Worm (Caenorhabditis elegans) whole organism, young adult: ENCODE results near the gene T24C4.3.

ENCODE experiments used
- B0019.2 ChIP-seq: fragments of 200-800 bp; sonication (Bioruptor generic); conservative IDR thresholded peaks from 2 replicates; pipeline ENCODE4 v1.3.6; 2022; ENCODE audit warnings: missing genetic modification reagents, missing genetic modification characterization, missing compliant biosample characterization
- B0035.1 ChIP-seq: sonication (generic microtip); optimal IDR thresholded peaks from 2 replicates; lab custom pipeline; 2016; ENCODE audit warnings: missing genetic modification characterization, mild to moderate bottlenecking, missing compliant biosample characterization, missing genotype, missing genetic modification reagents
- B0261.1 ChIP-seq: sonication (generic microtip); optimal IDR thresholded peaks from 2 replicates; lab custom pipeline; 2016; ENCODE audit warnings: mild to moderate bottlenecking, missing genetic modification characterization, moderate library complexity, missing compliant biosample characterization
- D2030.7 ChIP-seq: fragments of 200-800 bp; sonication (Bioruptor generic); IDR thresholded peaks from 2 replicates; pipeline ENCODE4 v1.3.6; 2022; ENCODE audit warnings: missing genetic modification reagents, missing genetic modification characterization, missing compliant biosample characterization
- F10E7.11 ChIP-seq: sonication (generic microtip); optimal IDR thresholded peaks from 2 replicates; lab custom pipeline; 2017; ENCODE audit warnings: mild to moderate bottlenecking, missing genetic modification characterization, moderate library complexity, missing compliant biosample characterization
- F39B2.1 ChIP-seq: fragments of 200-800 bp; sonication (Bioruptor generic); IDR thresholded peaks from 2 replicates; pipeline ENCODE4 v1.3.6; 2022; ENCODE audit warnings: missing genetic modification reagents, missing genetic modification characterization, missing compliant biosample characterization
- F49E8.2 ChIP-seq: sonication (generic microtip); optimal IDR thresholded peaks from 3 replicates; lab custom pipeline; 2017; ENCODE audit warnings: missing genetic modification characterization, mild to moderate bottlenecking, missing compliant biosample characterization, antibody characterized with exemption, moderate library complexity; ENCODE audit not compliant: insufficient read depth
- F55B11.4 ChIP-seq: sonication (generic microtip); optimal IDR thresholded peaks from 2 replicates; lab custom pipeline; 2016; ENCODE audit warnings: missing compliant biosample characterization, missing genetic modification characterization, borderline replicate concordance; ENCODE audit not compliant: insufficient read depth
- F57C9.4 ChIP-seq: sonication (generic microtip); optimal IDR thresholded peaks from 2 replicates; lab custom pipeline; 2017; ENCODE audit warnings: mild to moderate bottlenecking, missing genetic modification characterization, missing compliant biosample characterization
- T07F8.4 ChIP-seq: sonication (generic microtip); optimal IDR thresholded peaks from 2 replicates; lab custom pipeline; 2016; ENCODE audit warnings: mild to moderate bottlenecking, missing genetic modification characterization, moderate library complexity, missing compliant biosample characterization
- Y53F4B.3 ChIP-seq: fragments of 200-800 bp; sonication (Bioruptor generic); IDR thresholded peaks from 2 replicates; pipeline ENCODE4 v1.3.6; 2022; ENCODE audit warnings: missing genetic modification reagents, missing genetic modification characterization, missing compliant biosample characterization
- Y53G8AR.9 ChIP-seq: fragments of 200-800 bp; sonication (Bioruptor generic); conservative IDR thresholded peaks from 2 replicates; pipeline ENCODE4 v1.3.6; 2022; ENCODE audit warnings: missing genetic modification reagents, missing genetic modification characterization, missing compliant biosample characterization
- ZK185.1 ChIP-seq: sonication (generic microtip); optimal IDR thresholded peaks from 2 replicates; lab custom pipeline; 2016; ENCODE audit warnings: mild to moderate bottlenecking, missing genetic modification characterization, missing compliant biosample characterization; ENCODE audit not compliant: poor library complexity, severe bottlenecking
- aptf-2 ChIP-seq: fragments of 200-800 bp; sonication (Bioruptor generic); conservative IDR thresholded peaks from 2 replicates; pipeline ENCODE4 v1.3.6; 2022; ENCODE audit warnings: missing genetic modification reagents, missing genetic modification characterization, missing compliant biosample characterization
- atf-7 ChIP-seq: sonication (generic microtip); optimal IDR thresholded peaks from 2 replicates; lab custom pipeline; 2017; ENCODE audit warnings: mild to moderate bottlenecking, missing genetic modification characterization, missing compliant biosample characterization
- attf-5 ChIP-seq: fragments of 200-800 bp; sonication (Bioruptor generic); optimal IDR thresholded peaks from 2 replicates; lab custom pipeline; 2018; ENCODE audit warnings: mild to moderate bottlenecking, missing genetic modification characterization, missing compliant biosample characterization
- cebp-1 ChIP-seq, 2 experiments: fragments of 200-800 bp in 1 of 2; sonication (Bioruptor generic) in 1 of 2; sonication (generic microtip) in 1 of 2; IDR thresholded peaks in 1 of 2; optimal IDR thresholded peaks in 1 of 2; 2 replicates each; pipeline versions ENCODE4 v1.3.6 to Lab custom; 2017 to 2022; ENCODE audit warnings: missing compliant biosample characterization in 2 of 2, missing genetic modification characterization in 2 of 2, mild to moderate bottlenecking in 1 of 2, missing genetic modification reagents in 1 of 2, moderate library complexity in 1 of 2
- ceh-100 ChIP-seq: fragments of 200-800 bp; sonication (Bioruptor generic); IDR thresholded peaks from 2 replicates; pipeline ENCODE4 v1.3.6; 2022; ENCODE audit warnings: missing genetic modification reagents, missing genetic modification characterization, missing compliant biosample characterization
- ceh-27 ChIP-seq: fragments of 200-800 bp; sonication (Bioruptor generic); optimal IDR thresholded peaks from 2 replicates; lab custom pipeline; 2018; ENCODE audit warnings: mild to moderate bottlenecking, missing genetic modification characterization, moderate library complexity, missing compliant biosample characterization
- chd-7 ChIP-seq: sonication (generic microtip); optimal IDR thresholded peaks from 2 replicates; lab custom pipeline; 2016; ENCODE audit warnings: mild to moderate bottlenecking, missing genetic modification characterization, moderate library complexity, missing compliant biosample characterization
- die-1 ChIP-seq: sonication (generic microtip); optimal IDR thresholded peaks from 2 replicates; lab custom pipeline; 2016; ENCODE audit warnings: missing genotype, mild to moderate bottlenecking, missing genetic modification characterization, missing compliant biosample characterization
- dpl-1 ChIP-seq: fragments of 150-350 bp; optimal IDR thresholded peaks from 2 replicates; lab custom pipeline; 2014; ENCODE audit warnings: missing biosample characterization, missing genetic modification reagents, missing genetic modification characterization
- egl-18 ChIP-seq: fragments of 200-800 bp; sonication (Bioruptor generic); IDR thresholded peaks from 2 replicates; pipeline ENCODE4 v1.3.6; 2022; ENCODE audit warnings: missing genetic modification reagents, missing genetic modification characterization, missing compliant biosample characterization
- gei-17 ChIP-seq: fragments of 200-800 bp; sonication (Bioruptor generic); optimal IDR thresholded peaks from 2 replicates; lab custom pipeline; 2018; ENCODE audit warnings: mild to moderate bottlenecking, missing genetic modification characterization, missing compliant biosample characterization
- hlh-12 ChIP-seq: sonication (generic microtip); optimal IDR thresholded peaks from 2 replicates; lab custom pipeline; 2016; ENCODE audit warnings: missing genetic modification characterization, missing compliant biosample characterization
- hmg-1.2 ChIP-seq: fragments of 200-800 bp; sonication (Bioruptor generic); IDR thresholded peaks from 2 replicates; pipeline ENCODE4 v1.3.6; 2022; ENCODE audit warnings: missing genetic modification reagents, missing genetic modification characterization, missing compliant biosample characterization
- hrde-1 ChIP-seq: sonication (generic microtip); optimal IDR thresholded peaks from 2 replicates; lab custom pipeline; 2016; ENCODE audit warnings: missing genetic modification characterization, mild to moderate bottlenecking, missing compliant biosample characterization, moderate library complexity, missing genotype, missing genetic modification reagents, borderline replicate concordance
- lsl-1 ChIP-seq: fragments of 200-800 bp; sonication (Bioruptor generic); optimal IDR thresholded peaks from 2 replicates; lab custom pipeline; 2018; ENCODE audit warnings: mild to moderate bottlenecking, missing genetic modification characterization, moderate library complexity, missing compliant biosample characterization
- mcd-1 ChIP-seq: fragments of 200-800 bp; sonication (Bioruptor generic); IDR thresholded peaks from 2 replicates; pipeline ENCODE4 v1.3.6; 2022; ENCODE audit warnings: missing genetic modification reagents, missing genetic modification characterization, missing compliant biosample characterization
- mel-28 ChIP-seq: sonication (generic microtip); optimal IDR thresholded peaks from 2 replicates; lab custom pipeline; 2016; ENCODE audit warnings: borderline replicate concordance, mild to moderate bottlenecking, missing genetic modification characterization, missing compliant biosample characterization
- mxl-1 ChIP-seq: sonication (generic microtip); optimal IDR thresholded peaks from 2 replicates; lab custom pipeline; 2016; ENCODE audit warnings: missing genetic modification characterization, missing compliant biosample characterization
- nfyb-1 ChIP-seq: fragments of 200-800 bp; sonication (Bioruptor generic); IDR thresholded peaks from 2 replicates; pipeline ENCODE4 v1.3.6; 2022; ENCODE audit warnings: missing genetic modification reagents, missing genetic modification characterization, missing compliant biosample characterization
- nhr-179 ChIP-seq: sonication (generic microtip); optimal IDR thresholded peaks from 2 replicates; lab custom pipeline; 2016; ENCODE audit warnings: mild to moderate bottlenecking, missing genetic modification characterization, missing compliant biosample characterization
- nhr-80 ChIP-seq: sonication (generic microtip); optimal IDR thresholded peaks from 2 replicates; lab custom pipeline; 2016; ENCODE audit warnings: missing genetic modification characterization, missing compliant biosample characterization
- nhr-90 ChIP-seq: sonication (generic microtip); optimal IDR thresholded peaks from 2 replicates; lab custom pipeline; 2016; ENCODE audit warnings: missing genotype, mild to moderate bottlenecking, missing genetic modification characterization, missing compliant biosample characterization
- pha-4 ChIP-seq: fragments of 150-350 bp; sonication (generic microtip); optimal IDR thresholded peaks from 2 replicates; lab custom pipeline; 2014; ENCODE audit warnings: missing biosample characterization, missing genetic modification reagents, missing genetic modification characterization
- repo-1 ChIP-seq: sonication (generic microtip); optimal IDR thresholded peaks from 2 replicates; lab custom pipeline; 2017; ENCODE audit warnings: mild to moderate bottlenecking, missing genetic modification characterization, missing compliant biosample characterization
- snpc-3.4 ChIP-seq: sonication (generic microtip); optimal IDR thresholded peaks from 2 replicates; lab custom pipeline; 2017; ENCODE audit warnings: missing genetic modification characterization, mild to moderate bottlenecking, missing compliant biosample characterization, antibody characterized with exemption, moderate library complexity, missing genotype, missing genetic modification reagents
- somi-1 ChIP-seq: fragments of 200-800 bp; sonication (Bioruptor generic); optimal IDR thresholded peaks from 2 replicates; lab custom pipeline; 2018; ENCODE audit warnings: mild to moderate bottlenecking, missing genetic modification characterization, missing compliant biosample characterization
- tbp1 ChIP-seq: fragments of 200-800 bp; sonication (Bioruptor generic); optimal IDR thresholded peaks from 2 replicates; lab custom pipeline; 2018; ENCODE audit warnings: mild to moderate bottlenecking, missing genetic modification characterization, missing compliant biosample characterization
- tlf-1 ChIP-seq: fragments of 200-800 bp; sonication (Bioruptor generic); optimal IDR thresholded peaks from 2 replicates; lab custom pipeline; 2018; ENCODE audit warnings: mild to moderate bottlenecking, missing genetic modification characterization, missing compliant biosample characterization
- unc-62 ChIP-seq: fragments of 150-350 bp; optimal IDR thresholded peaks from 2 replicates; lab custom pipeline; 2014; ENCODE audit warnings: missing biosample characterization, missing genetic modification reagents, missing genetic modification characterization
- zim-3 ChIP-seq: sonication (generic microtip); optimal IDR thresholded peaks from 2 replicates; lab custom pipeline; 2017; ENCODE audit warnings: mild to moderate bottlenecking, missing genetic modification characterization, moderate library complexity, missing compliant biosample characterization
- ztf-3 ChIP-seq: fragments of 200-800 bp; sonication (Bioruptor generic); optimal IDR thresholded peaks from 2 replicates; lab custom pipeline; 2018; ENCODE audit warnings: mild to moderate bottlenecking, missing genetic modification characterization, missing compliant biosample characterization

Gene T24C4.3

ce11 chrIII:833711-834442 lies 38.4 kb downstream of the T24C4.3 start (continued):
- no peak for TF ChIP-seq snpc-3.4
- no peak for TF ChIP-seq nhr-179
- no peak for TF ChIP-seq aptf-2
- no peak for TF ChIP-seq D2030.7 (GFP tag; lab: Robert Waterston, UW)
- TF ChIP-seq F10E7.11 (tag; lab: Kevin White, UChicago) = no peak
- peak; percentile 91 for TF ChIP-seq ceh-27 (GFP tag; lab: Kevin White, UChicago)
- TF ChIP-seq cebp-1 (GFP tag; IDR thresholded peaks at IDR 0.05; lab: Robert Waterston, UW) = peak; percentile 98
- TF ChIP-seq cebp-1 (tag; optimal IDR thresholded peaks at IDR 0.05; lab: Kevin White, UChicago) = peak; percentile 98
- TF ChIP-seq tbp1 (GFP tag; lab: Kevin White, UChicago) = peak; percentile 53
- TF ChIP-seq chd-7 (tag; lab: Kevin White, UChicago) = peak; percentile 85
- TF ChIP-seq pha-4 (tag; lab: Kevin White, UChicago) = peak; percentile 89
- TF ChIP-seq nfyb-1 (GFP tag; lab: Robert Waterston, UW) = peak; percentile 84
- TF ChIP-seq nhr-80 (tag; lab: Kevin White, UChicago) = peak; percentile 95
- peak; percentile 8 for TF ChIP-seq B0035.1
- TF ChIP-seq mel-28 (tag; lab: Kevin White, UChicago) = no peak
- peak; percentile 78 for TF ChIP-seq ZK185.1 (tag; lab: Kevin White, UChicago)
- TF ChIP-seq B0261.1 (tag; lab: Kevin White, UChicago) = no peak
- TF ChIP-seq somi-1 = peak; percentile 68
- TF ChIP-seq die-1 (tag; lab: Kevin White, UChicago) = peak; percentile 35
- no peak for TF ChIP-seq F49E8.2 (tag; lab: Kevin White, UChicago)
- TF ChIP-seq Y53F4B.3 (GFP tag; lab: Robert Waterston, UW) = no peak
- TF ChIP-seq T07F8.4 (tag; lab: Kevin White, UChicago) = no peak

ce11 chrIII:832855-833504 lies 39.3 kb downstream of the T24C4.3 start, which contains the start of gene zip-2:
Gene zip-2, plus strand, starts transcription at chrIII:832982.
- TF ChIP-seq hlh-12 (tag; lab: Kevin White, UChicago) (no peak), repo-1 (no peak), cebp-1 (GFP tag; IDR thresholded peaks at IDR 0.05; lab: Robert Waterston, UW) (peak; percentile 29; the same call in 1 of the 2 replicates), cebp-1 (tag; optimal IDR thresholded peaks at IDR 0.05; lab: Kevin White, UChicago) (peak; percentile 71), attf-5 (GFP tag; lab: Kevin White, UChicago) (peak; percentile 34), tlf-1 (GFP tag; lab: Kevin White, UChicago) (peak; percentile 14), Y53G8AR.9 (GFP tag; lab: Robert Waterston, UW) (no peak), mcd-1 (GFP tag; lab: Robert Waterston, UW) (no peak), ceh-100 (GFP tag; lab: Robert Waterston, UW) (no peak), F55B11.4 (tag; lab: Kevin White, UChicago) (no peak), nfyb-1 (GFP tag; lab: Robert Waterston, UW) (no peak), nhr-90 (no peak), hmg-1.2 (GFP tag; lab: Robert Waterston, UW) (no peak), B0035.1 (no peak), F57C9.4 (tag; lab: Kevin White, UChicago) (no peak), lsl-1 (GFP tag; lab: Kevin White, UChicago) (no peak), gei-17 (GFP tag; lab: Kevin White, UChicago) (no peak), F39B2.1 (no peak), B0019.2 (GFP tag; lab: Robert Waterston, UW) (no peak), mxl-1 (tag; lab: Kevin White, UChicago) (no peak), atf-7 (tag; lab: Kevin White, UChicago) (peak; percentile 70), ZK185.1 (tag; lab: Kevin White, UChicago) (no peak), dpl-1 (no peak), unc-62 (GFP tag; lab: Kevin White, UChicago) (peak; percentile 8), ztf-3 (GFP tag; lab: Kevin White, UChicago) (no peak), F10E7.11 (tag; lab: Kevin White, UChicago) (no peak), egl-18 (GFP tag; lab: Robert Waterston, UW) (no peak), hrde-1 (no peak), zim-3 (no peak)
